Worm (Caenorhabditis elegans): ENCODE data around the gene lat-2.

Gene lat-2

ce11 chrII:4405358-4405757, 46.5 kb downstream of the lat-2 start, which contains the start of gene ZK430.5:
Gene ZK430.5, plus strand, starts transcription at chrII:4405658.
- no peak for TF ChIP-seq unc-39 (tag; optimal IDR thresholded peaks at IDR 0.05)
- no peak for TF ChIP-seq lin-13 (tag; optimal IDR thresholded peaks at IDR 0.05)
- TF ChIP-seq unc-62 (GFP tag; optimal IDR thresholded peaks at IDR 0.05) = no peak
- TF ChIP-seq ceh-83 (GFP tag; optimal IDR thresholded peaks at IDR 0.05) = no peak
- TF ChIP-seq ceh-39 (tag; optimal IDR thresholded peaks at IDR 0.05) = no peak
- no peak for TF ChIP-seq mls-2 (tag; optimal IDR thresholded peaks at IDR 0.05)
- no peak for TF ChIP-seq elt-1 (tag; optimal IDR thresholded peaks at IDR 0.05; ENCODE audit: borderline replicate concordance, insufficient read depth)
- no peak for TF ChIP-seq sptf-1 (tag; optimal IDR thresholded peaks at IDR 0.05)
- TF ChIP-seq nhr-12 (tag; optimal IDR thresholded peaks at IDR 0.05) = no peak
- no peak for TF ChIP-seq flh-1 (GFP tag; optimal IDR thresholded peaks at IDR 0.05)
- no peak for TF ChIP-seq pha-4 (tag; optimal IDR thresholded peaks at IDR 0.05)

DNA sequence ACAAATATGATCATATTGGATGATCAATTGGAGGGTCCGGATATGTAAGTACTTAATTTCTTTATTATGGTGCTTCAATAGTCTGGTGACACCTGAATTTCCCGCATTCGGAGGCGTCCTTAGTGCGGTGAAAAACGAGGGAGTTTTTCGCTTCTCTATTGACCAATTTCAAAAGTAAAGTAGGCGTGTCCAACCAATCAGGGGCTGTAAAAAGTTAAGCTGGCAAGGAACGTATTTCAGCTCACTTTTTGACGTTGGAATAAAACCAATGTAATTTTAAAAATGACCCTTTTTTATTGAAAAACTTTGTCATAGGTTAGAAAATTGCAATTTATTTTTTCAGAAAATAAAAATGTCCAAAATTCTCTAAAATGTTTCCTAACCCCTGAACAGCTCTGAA, 50.8 kb downstream of the lat-2 start:
- TF ChIP-seq lsy-2 (tag; optimal IDR thresholded peaks at IDR 0.05) (no peak), ceh-43 (GFP tag; optimal IDR thresholded peaks at IDR 0.05) (no peak), unc-39 (tag; optimal IDR thresholded peaks at IDR 0.05) (no peak), nhr-28 (tag; optimal IDR thresholded peaks at IDR 0.05) (no peak), sem-2 (GFP tag; optimal IDR thresholded peaks at IDR 0.05) (no peak), cnd-1 (tag; optimal IDR thresholded peaks at IDR 0.05) (no peak)

- TF ChIP-seq flh-1 (GFP tag; optimal IDR thresholded peaks at IDR 0.05) = no peak
- TF ChIP-seq pha-4 (tag; optimal IDR thresholded peaks at IDR 0.05) = no peak
- TF ChIP-seq M03D4.4 (tag; optimal IDR thresholded peaks at IDR 0.05) = no peak
- TF ChIP-seq ham-2 (GFP tag; optimal IDR thresholded peaks at IDR 0.05) = no peak
- no peak for TF ChIP-seq unc-39 (tag; optimal IDR thresholded peaks at IDR 0.05)
- no peak for TF ChIP-seq sptf-1 (tag; optimal IDR thresholded peaks at IDR 0.05)
- TF ChIP-seq ces-1 (GFP tag; optimal IDR thresholded peaks at IDR 0.05) = no peak
- TF ChIP-seq lin-32 (GFP tag; optimal IDR thresholded peaks at IDR 0.05) = no peak
- no peak for TF ChIP-seq hlh-1 (tag; optimal IDR thresholded peaks at IDR 0.05)
- no peak for TF ChIP-seq lin-13 (tag; optimal IDR thresholded peaks at IDR 0.05)
- TF ChIP-seq nhr-76 (tag; optimal IDR thresholded peaks at IDR 0.05) = no peak
These were observed 58.5 kb downstream of the lat-2 start, which contains the start of gene sod-5 for ce11 chrII:4417333-4417732. Gene sod-5, plus strand, starts transcription at chrII:4417633.
